Fruit fly (Drosophila melanogaster) Kc167 (cell line): ENCODE results near the gene Wwox.

Experiments
- Myc ChIP-seq: fragments of >200 bp; optimal IDR thresholded peaks from 2 replicates; lab custom pipeline; 2017; ENCODE audit warnings: missing external identifiers
- Sin3A ChIP-seq: fragments of >200 bp; optimal IDR thresholded peaks from 2 replicates; lab custom pipeline; 2018; ENCODE audit warnings: missing external identifiers
- h ChIP-seq: fragments of >200 bp; optimal IDR thresholded peaks from 3 replicates; lab custom pipeline; 2018; ENCODE audit warnings: missing external identifiers
- insv ChIP-seq: fragments of >200 bp; optimal IDR thresholded peaks from 3 replicates; lab custom pipeline; 2018; ENCODE audit warnings: missing external identifiers
- psq ChIP-seq: fragments of >200 bp; optimal IDR thresholded peaks from 2 replicates; lab custom pipeline; 2017; ENCODE audit warnings: missing external identifiers
- ttk ChIP-seq: sonication (Bioruptor generic); optimal IDR thresholded peaks from 2 replicates; lab custom pipeline; 2017; ENCODE audit warnings: missing external identifiers

Wwox gene

DNA sequence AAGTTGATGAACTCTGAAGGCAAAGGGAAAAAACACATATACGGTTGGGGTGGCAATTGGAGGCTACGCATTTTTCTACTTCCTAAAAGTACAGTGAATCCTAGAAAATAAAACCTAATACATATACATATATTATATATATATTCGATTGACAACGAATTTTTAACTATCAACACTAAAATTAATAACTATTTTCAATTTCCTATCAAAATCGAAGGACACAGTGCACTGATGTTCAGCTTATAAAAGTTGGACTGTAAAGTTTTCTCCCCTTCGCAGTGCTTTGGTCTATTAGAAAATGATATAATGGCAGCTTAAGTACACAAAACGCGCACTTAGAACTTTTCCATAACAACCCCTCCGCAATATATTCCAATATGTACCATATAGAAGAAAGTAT is 41.2 kb downstream of the Wwox start:
- TF ChIP-seq Sin3A (lab: Kevin White, UChicago) (no peak), ttk (lab: Kevin White, UChicago) (no peak)

DNA sequence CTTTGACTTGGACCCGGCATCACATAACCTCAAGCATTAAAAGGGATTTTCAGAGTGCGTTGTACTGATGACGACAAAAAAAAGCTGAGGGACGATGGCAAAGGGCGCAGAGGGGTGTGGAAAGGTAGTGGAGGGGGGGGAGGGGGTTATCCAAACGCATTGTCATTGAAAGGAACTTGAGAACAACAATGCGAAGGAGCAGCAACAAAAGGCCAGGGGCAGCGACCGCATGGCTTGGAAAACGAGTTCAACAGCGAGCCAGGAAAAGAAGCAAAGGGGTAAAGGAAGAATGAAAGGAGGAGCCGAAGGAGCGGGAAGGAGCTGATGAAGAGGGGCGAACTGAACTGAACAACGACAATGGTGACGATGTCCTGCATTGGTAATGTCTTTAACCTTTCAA is 41.8 kb downstream of the Wwox start:
- TF ChIP-seq Sin3A (lab: Kevin White, UChicago) (no peak), insv (no peak), h (lab: Kevin White, UChicago) (no peak), Myc (lab: Kevin White, UChicago) (no peak), psq (lab: Kevin White, UChicago) (no peak), ttk (lab: Kevin White, UChicago) (no peak)

DNA sequence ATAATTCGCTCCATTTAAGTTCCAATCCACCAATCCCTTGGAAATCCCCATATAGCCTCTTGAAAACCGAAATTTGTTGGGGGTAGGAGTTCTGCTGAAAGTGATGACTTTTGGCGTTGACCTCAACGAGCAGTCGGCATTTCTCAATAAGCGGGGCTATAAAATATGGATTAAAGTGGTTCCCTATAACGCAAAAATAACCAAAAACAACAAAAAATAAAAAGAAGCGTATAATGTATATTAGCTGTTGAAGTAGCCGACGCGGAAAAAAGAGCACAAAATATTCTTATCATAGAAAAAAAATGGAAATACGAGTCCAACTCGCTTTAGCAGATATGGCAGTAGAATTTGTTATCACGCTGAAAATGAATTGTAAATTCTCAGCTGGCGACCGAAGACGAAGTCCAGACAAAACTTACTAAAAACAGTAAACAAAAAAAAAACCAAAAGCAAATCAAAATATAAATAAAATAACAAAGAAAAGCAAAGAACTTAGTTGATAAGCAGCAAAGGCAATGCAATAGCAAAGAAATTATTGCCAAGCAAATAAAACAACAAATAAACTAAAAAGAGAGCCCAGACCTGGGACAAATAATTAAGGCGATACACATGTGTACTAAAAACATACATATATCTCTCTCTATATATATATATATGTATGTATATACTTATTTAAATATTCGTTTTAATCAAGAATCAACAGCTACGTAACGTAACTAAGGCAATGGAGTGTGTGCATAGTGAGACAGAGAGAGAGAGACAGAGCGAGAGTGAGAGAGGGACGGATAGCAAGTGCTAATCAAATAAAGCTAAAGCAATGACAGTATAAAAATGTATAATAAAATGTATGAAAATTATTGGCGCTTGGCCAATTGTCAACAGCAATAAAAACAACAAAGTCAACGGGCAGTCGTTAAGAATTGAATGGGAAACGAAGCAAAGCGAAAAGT is 43.2 kb downstream of the Wwox start:
- TF ChIP-seq Sin3A (lab: Kevin White, UChicago) (no peak), ttk (lab: Kevin White, UChicago) (no peak), h (lab: Kevin White, UChicago) (no peak)

DNA sequence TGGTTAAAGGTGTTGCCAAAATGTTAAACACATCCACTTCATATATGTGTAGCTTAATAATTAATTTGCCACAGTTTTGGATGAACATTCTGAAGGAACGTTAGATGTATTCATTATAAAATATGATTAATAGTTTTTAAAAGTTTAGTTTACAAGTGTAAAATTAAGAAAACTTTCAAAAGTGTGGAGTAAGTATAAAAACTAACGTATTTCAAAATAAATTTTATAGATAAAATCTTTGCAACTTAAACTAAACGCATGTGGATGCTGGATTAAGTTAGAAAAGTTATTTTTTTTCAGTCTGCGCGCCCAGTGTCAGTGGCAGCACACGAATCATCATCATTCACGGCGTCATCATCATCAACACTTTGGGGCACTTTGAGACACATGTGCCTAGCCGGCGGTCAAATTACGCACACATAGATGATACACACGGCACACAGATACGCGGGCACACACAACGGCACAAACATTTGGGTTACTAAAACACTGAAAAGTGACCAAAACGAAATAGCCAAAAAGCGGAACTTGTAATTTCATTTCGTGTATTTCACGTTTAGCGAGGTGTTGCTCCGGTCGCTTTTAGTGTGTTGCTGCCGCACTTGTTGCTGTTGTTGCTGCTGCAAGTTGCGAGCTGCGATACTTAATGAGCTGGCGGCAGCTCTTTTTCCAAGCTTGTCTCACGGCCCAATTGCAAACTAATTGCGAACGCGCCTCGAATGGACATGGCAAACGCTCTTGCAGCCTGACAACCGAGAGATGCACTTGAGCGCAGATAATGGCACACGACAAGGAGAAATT is 46.8 kb downstream of the Wwox start:
- TF ChIP-seq Myc (lab: Kevin White, UChicago): no peak
- no peak for TF ChIP-seq h (lab: Kevin White, UChicago)
- no peak for TF ChIP-seq psq (lab: Kevin White, UChicago)
- TF ChIP-seq Sin3A (lab: Kevin White, UChicago): no peak
- TF ChIP-seq ttk (lab: Kevin White, UChicago): no peak
- TF ChIP-seq insv: no peak

DNA sequence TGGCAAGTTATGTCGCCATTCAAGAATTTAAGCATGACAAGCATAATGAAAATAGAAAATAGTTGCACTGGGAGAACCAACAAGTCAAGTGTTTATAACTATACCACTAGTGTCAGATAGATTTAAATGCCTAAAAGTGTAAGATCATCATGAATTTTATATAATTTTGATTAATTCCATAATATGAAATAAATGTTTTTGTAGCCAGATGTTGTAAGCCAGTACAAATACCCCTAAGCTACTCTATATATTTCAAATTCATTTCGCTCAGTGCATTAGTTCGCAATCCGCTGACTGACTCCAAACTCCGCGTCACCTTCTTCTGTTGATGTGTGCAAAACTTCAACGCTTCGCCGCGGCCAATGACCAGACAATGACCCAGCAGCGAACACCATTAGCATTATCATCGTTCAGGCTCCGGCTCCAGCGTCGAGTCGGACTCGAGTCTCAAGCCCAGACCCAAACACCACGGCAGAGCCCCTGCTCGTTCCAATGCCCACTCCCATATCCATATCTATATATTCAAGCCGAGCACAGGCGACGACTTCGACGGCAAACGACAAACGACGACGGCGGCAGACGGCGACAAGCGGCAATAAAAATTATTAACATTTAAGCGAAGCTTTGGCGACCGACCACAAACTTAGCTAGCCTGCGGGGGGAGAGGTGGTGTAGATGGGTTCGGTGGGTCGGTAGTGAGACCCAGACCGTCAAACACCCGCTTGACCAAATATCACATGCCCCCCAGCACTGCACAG is 47.6 kb downstream of the Wwox start:
- TF ChIP-seq psq (lab: Kevin White, UChicago): no peak
- TF ChIP-seq ttk (lab: Kevin White, UChicago): no peak
- no peak for TF ChIP-seq Myc (lab: Kevin White, UChicago)
- TF ChIP-seq Sin3A (lab: Kevin White, UChicago): no peak
- TF ChIP-seq insv: no peak
- TF ChIP-seq h (lab: Kevin White, UChicago): no peak

DNA sequence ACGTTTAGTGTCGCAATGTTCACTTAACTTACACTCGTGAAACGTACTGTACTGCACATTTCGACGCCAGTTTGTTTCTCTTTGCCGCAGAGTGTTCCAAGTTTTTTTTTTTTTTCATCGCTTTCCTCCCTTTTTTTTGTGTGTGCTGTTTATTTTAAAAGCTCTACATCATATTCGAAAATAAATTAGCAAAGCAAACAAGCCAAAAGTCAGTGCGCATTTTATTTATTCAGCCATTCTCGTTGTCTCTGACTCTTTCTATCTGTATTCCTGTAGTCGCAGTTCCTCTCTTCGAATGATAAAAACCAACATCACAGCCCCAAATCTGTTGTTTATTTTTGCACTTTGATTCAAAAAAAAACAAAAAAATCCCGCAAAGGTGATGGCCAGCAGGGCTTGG is 49.5 kb downstream of the Wwox start:
- no peak for TF ChIP-seq Sin3A (lab: Kevin White, UChicago)
- no peak for TF ChIP-seq ttk (lab: Kevin White, UChicago)
- TF ChIP-seq insv: no peak

DNA sequence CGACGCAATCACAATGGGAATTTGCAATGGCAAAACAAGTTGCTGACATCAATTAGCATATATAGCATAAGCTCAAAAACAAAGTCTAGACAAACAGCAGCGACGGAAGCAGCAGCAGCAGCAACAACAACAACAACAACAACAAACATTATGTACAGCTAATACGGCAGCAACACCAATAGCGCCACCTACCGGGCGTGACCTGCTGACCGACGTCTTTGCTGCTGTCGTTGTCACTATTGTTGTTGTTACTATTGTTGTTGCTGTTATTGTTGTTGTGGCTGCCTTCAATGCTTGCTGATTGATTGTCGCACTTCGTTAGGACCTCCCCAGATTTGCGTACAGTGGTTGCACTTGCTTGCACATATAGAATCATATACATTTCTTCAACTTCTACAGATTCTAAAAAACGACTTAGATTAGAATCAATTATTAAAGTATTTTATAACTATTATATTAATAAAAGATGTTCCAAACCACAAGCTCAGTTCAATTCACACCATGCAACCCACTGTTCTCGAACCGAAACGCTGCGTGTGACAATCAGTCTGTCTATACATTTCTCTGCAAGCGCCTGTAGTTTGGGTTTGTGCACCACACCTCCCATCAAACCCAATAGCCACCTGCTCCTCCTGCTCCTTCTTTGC is 50.6 kb downstream of the Wwox start:
- TF ChIP-seq Sin3A (lab: Kevin White, UChicago): no peak
- TF ChIP-seq ttk (lab: Kevin White, UChicago): no peak
- TF ChIP-seq Myc (lab: Kevin White, UChicago): no peak
- no peak for TF ChIP-seq h (lab: Kevin White, UChicago)
- no peak for TF ChIP-seq insv
- TF ChIP-seq psq (lab: Kevin White, UChicago): no peak

DNA sequence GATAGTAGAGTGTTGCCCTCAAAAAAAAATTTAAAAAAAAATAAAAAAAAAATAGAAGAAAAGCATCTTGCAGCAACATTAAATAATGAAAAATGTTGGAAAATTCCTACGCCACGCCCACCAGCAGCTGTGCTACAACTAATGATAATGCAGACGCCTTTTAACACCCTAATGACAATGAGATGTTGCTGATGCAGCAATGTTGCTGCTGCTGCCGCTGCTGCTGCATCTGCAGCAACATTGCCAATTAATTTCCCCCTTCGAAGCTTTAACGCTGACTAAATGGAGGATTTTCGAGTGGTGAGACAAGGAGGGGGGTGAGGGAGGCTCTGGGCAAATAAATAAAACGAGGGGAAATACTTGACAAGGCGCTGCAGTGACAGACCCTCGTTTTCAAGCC is 51.7 kb downstream of the Wwox start:
- no peak for TF ChIP-seq insv
- no peak for TF ChIP-seq h (lab: Kevin White, UChicago)
- no peak for TF ChIP-seq ttk (lab: Kevin White, UChicago)
- TF ChIP-seq Sin3A (lab: Kevin White, UChicago): no peak
- TF ChIP-seq Myc (lab: Kevin White, UChicago): no peak
- TF ChIP-seq psq (lab: Kevin White, UChicago): no peak

DNA sequence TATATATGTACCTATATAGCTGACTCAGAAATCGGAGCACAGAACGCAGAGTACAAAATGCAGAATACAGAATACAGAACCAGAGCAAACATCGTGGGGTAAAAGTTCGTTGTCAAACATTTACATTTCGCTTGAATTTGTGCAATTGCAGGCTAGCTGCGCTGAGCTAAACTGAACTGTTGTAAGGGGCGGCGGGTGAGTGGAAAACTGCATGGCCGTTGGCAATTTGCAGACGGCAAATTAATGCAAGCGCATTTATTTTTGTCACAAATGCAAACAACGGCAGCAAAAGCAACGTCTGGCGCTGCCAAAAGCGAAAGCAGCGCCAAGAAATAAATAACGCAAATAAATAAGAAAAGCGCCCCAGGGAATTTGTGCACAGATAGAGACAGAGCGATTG is 52.2 kb downstream of the Wwox start:
- no peak for TF ChIP-seq psq (lab: Kevin White, UChicago)
- TF ChIP-seq ttk (lab: Kevin White, UChicago): no peak
- TF ChIP-seq Sin3A (lab: Kevin White, UChicago): no peak
- no peak for TF ChIP-seq insv
- TF ChIP-seq Myc (lab: Kevin White, UChicago): no peak
- TF ChIP-seq h (lab: Kevin White, UChicago): no peak

DNA sequence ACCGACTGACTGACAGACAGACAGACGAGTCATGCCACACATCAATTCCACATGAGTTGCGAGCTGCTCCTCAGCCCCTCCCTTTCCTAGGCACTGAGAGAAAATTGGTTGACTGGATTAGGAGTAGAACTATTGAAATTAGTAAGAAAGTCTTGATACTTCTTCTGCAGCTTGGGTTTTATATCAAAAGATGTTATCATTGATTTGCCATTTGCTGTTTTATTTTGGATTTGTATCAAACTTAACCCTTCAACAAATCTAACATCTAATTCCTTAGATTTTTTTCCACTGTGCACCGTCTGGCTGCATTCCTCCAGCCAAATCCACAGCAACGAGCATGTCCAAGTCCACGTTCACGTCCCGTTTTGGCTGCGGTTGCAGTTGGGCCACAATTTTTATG is 54.3 kb downstream of the Wwox start:
- no peak for TF ChIP-seq Sin3A (lab: Kevin White, UChicago)
- no peak for TF ChIP-seq psq (lab: Kevin White, UChicago)
- TF ChIP-seq Myc (lab: Kevin White, UChicago): no peak
- no peak for TF ChIP-seq h (lab: Kevin White, UChicago)
- TF ChIP-seq insv: no peak
- no peak for TF ChIP-seq ttk (lab: Kevin White, UChicago)
